Fruit fly (Drosophila melanogaster): Measurements from ENCODE around the gene Osi7.

Gene Osi7

dm6 chr3R:6287433-6287832 is 38.6 kb downstream of the Osi7 start, which contains the start of gene CG15594:
Gene CG15594 (plus strand): TSS chr3R:6287733.
- TF ChIP-seq CG8478 (optimal IDR thresholded peaks at IDR 0.05): no peak
- TF ChIP-seq CTCF (optimal IDR thresholded peaks at IDR 0.05): no peak

DNA sequence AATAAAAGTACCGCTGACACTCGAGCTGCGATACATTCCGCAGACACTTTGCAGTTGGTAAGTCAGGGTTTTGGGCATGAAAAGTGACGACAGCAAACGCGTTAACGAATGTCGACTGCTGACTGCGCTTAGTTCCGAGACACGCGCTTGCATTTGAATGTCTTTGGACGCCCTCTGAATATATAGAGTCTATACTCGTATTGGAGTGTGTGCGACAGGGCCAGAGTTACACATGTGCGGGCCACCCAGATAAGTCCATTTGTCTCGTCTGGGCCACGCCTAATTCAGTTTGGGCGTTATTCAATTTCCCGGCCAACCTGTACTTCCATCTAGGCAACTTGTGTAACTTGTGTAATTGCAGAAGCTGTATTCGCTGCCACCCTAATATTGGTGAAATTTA is 41.5 kb downstream of the Osi7 start:
- TF ChIP-seq CG8478 (optimal IDR thresholded peaks at IDR 0.05) (no peak), CTCF (optimal IDR thresholded peaks at IDR 0.05) (no peak)

dm6 chr3R:6291437-6291836 is 42.6 kb downstream of the Osi7 start, which contains the start of gene Osi13:
Gene Osi13 (plus strand): TSS chr3R:6291737.
- TF ChIP-seq CTCF (optimal IDR thresholded peaks at IDR 0.05) (no peak), CG8478 (optimal IDR thresholded peaks at IDR 0.05) (no peak)

DNA sequence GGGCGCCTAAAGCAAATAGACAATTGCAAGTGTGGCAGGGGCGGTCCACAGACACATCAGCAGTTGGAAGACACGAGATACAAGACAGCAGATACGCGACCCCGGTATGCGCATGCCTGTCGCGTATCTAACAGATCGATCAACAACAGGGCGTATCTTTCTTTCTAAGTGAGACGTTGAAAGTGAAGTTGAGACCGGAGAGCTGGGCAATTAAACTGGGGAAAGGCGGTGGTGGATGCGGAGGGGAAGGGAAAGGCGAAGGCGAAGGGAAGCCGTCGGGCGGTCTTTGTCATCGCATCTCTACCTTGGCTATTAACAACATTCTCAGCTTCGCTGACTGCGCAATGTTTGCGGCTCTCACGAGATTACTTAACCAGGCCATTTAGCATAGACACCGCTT is 45.3 kb downstream of the Osi7 start:
- TF ChIP-seq CTCF (optimal IDR thresholded peaks at IDR 0.05) (no peak), CG8478 (optimal IDR thresholded peaks at IDR 0.05) (no peak)

- TF ChIP-seq CTCF (optimal IDR thresholded peaks at IDR 0.05) (no peak), CG8478 (optimal IDR thresholded peaks at IDR 0.05) (no peak)
Observed at dm6 chr3R:6297164-6297563, 48.4 kb downstream of the Osi7 start.

DNA sequence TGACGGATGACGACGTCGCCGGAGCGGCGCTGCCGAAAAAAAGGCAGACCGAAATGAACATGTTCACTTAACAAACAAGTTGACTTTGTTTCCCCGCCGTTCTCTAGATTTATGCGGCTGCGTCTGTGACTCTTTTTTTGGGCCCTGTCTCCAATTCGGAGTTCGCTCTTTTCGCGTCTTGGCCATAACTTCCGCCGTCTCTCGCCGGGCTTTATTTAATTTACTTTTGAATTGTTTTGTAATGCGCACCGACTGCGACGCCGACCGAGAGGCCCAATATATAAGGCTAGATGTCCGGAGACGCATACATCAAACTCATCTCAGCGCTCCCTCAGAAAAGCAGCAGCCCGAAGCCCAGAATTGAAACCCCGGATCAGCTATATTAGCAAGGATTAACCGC is 50.0 kb downstream of the Osi7 start, which contains the start of gene Osi14:
TSS of gene Osi14 (plus strand) at position 301 of the 400 bp plus-strand sequence.
- TF ChIP-seq CG8478 (optimal IDR thresholded peaks at IDR 0.05) (no peak), CTCF (optimal IDR thresholded peaks at IDR 0.05) (no peak)
